Worm (Caenorhabditis elegans) whole organism, mixed stage, embryonic: ENCODE results near the gene dnj-19.

Experiments used
- M03D4.4 ChIP-seq: sonication (generic microtip); optimal IDR thresholded peaks from 2 replicates; lab custom pipeline; 2017; ENCODE audit warnings: mild to moderate bottlenecking, missing genetic modification characterization, missing compliant biosample characterization
- bed-3 ChIP-seq: fragments of 200-800 bp; sonication (Bioruptor generic); optimal IDR thresholded peaks from 3 replicates; lab custom pipeline; 2018; ENCODE audit warnings: mild to moderate bottlenecking, missing genetic modification characterization, moderate library complexity, missing compliant biosample characterization
- blmp-1 ChIP-seq: fragments of 150-350 bp; optimal IDR thresholded peaks from 2 replicates; lab custom pipeline; 2014; ENCODE audit warnings: missing biosample characterization, missing genetic modification characterization
- ceh-39 ChIP-seq: fragments of 150-350 bp; optimal IDR thresholded peaks from 2 replicates; lab custom pipeline; 2014; ENCODE audit warnings: missing biosample characterization, missing genetic modification characterization
- ceh-43 ChIP-seq: fragments of 200-800 bp; sonication (Bioruptor generic); optimal IDR thresholded peaks from 2 replicates; lab custom pipeline; 2018; ENCODE audit warnings: mild to moderate bottlenecking, missing genetic modification characterization, moderate library complexity, missing compliant biosample characterization
- ceh-83 ChIP-seq: fragments of 200-800 bp; sonication (Bioruptor generic); optimal IDR thresholded peaks from 2 replicates; lab custom pipeline; 2018; ENCODE audit warnings: mild to moderate bottlenecking, missing genetic modification characterization, missing compliant biosample characterization
- ces-1 ChIP-seq: fragments of 150-350 bp; optimal IDR thresholded peaks from 2 replicates; lab custom pipeline; 2014; ENCODE audit warnings: missing biosample characterization, missing genetic modification reagents, missing genetic modification characterization
- cnd-1 ChIP-seq: fragments of 200-800 bp; sonication (Bioruptor generic); optimal IDR thresholded peaks from 2 replicates; lab custom pipeline; 2018; ENCODE audit warnings: mild to moderate bottlenecking, missing genetic modification characterization, missing compliant biosample characterization
- drap-1 ChIP-seq: fragments of 200-800 bp; sonication (Bioruptor generic); optimal IDR thresholded peaks from 3 replicates; lab custom pipeline; 2018; ENCODE audit warnings: mild to moderate bottlenecking, missing genetic modification characterization, missing compliant biosample characterization
- elt-1 ChIP-seq: sonication (generic microtip); optimal IDR thresholded peaks from 2 replicates; lab custom pipeline; 2017; ENCODE audit warnings: missing genetic modification characterization, mild to moderate bottlenecking, missing compliant biosample characterization, antibody characterized with exemption, moderate library complexity, borderline replicate concordance; ENCODE audit not compliant: insufficient read depth
- elt-3 ChIP-seq: fragments of 150-350 bp; optimal IDR thresholded peaks from 2 replicates; lab custom pipeline; 2014; ENCODE audit warnings: missing biosample characterization, missing genetic modification characterization
- flh-1 ChIP-seq: fragments of 200-800 bp; sonication (Bioruptor generic); optimal IDR thresholded peaks from 2 replicates; lab custom pipeline; 2018; ENCODE audit warnings: mild to moderate bottlenecking, missing genetic modification characterization, moderate library complexity, missing compliant biosample characterization
- ham-2 ChIP-seq: fragments of 200-800 bp; sonication (Bioruptor generic); optimal IDR thresholded peaks from 2 replicates; lab custom pipeline; 2018; ENCODE audit warnings: mild to moderate bottlenecking, missing genetic modification characterization, missing compliant biosample characterization
- hlh-1 ChIP-seq: fragments of 150-350 bp; optimal IDR thresholded peaks from 2 replicates; lab custom pipeline; 2014; ENCODE audit warnings: missing biosample characterization, missing genetic modification reagents, missing genetic modification characterization
- lin-13 ChIP-seq: fragments of 150-350 bp; optimal IDR thresholded peaks from 2 replicates; lab custom pipeline; 2014; ENCODE audit warnings: missing biosample characterization, missing genetic modification characterization
- lin-32 ChIP-seq: fragments of 200-800 bp; sonication (Bioruptor generic); optimal IDR thresholded peaks from 2 replicates; lab custom pipeline; 2018; ENCODE audit warnings: mild to moderate bottlenecking, missing genetic modification characterization, missing compliant biosample characterization
- lsy-2 ChIP-seq: fragments of 150-350 bp; optimal IDR thresholded peaks from 2 replicates; lab custom pipeline; 2014; ENCODE audit warnings: missing biosample characterization, missing genetic modification characterization
- mab-5 ChIP-seq: fragments of 150-350 bp; optimal IDR thresholded peaks from 2 replicates; lab custom pipeline; 2014; ENCODE audit warnings: missing biosample characterization, missing genetic modification characterization
- mep-1 ChIP-seq: fragments of 150-350 bp; optimal IDR thresholded peaks from 2 replicates; lab custom pipeline; 2017; ENCODE audit warnings: missing biosample characterization, missing genetic modification reagents, missing genetic modification characterization, inconsistent platforms
- mls-2 ChIP-seq: sonication (generic microtip); optimal IDR thresholded peaks from 2 replicates; lab custom pipeline; 2016; ENCODE audit warnings: mild to moderate bottlenecking, missing genetic modification characterization, moderate library complexity, missing compliant biosample characterization
- nhr-12 ChIP-seq: fragments of 150-350 bp; optimal IDR thresholded peaks from 2 replicates; lab custom pipeline; 2014; ENCODE audit warnings: missing biosample characterization, missing genetic modification characterization
- nhr-2 ChIP-seq: fragments of 150-350 bp; optimal IDR thresholded peaks from 2 replicates; lab custom pipeline; 2014; ENCODE audit warnings: missing biosample characterization, missing genetic modification characterization
- nhr-237 ChIP-seq: fragments of 150-350 bp; optimal IDR thresholded peaks from 2 replicates; lab custom pipeline; 2014; ENCODE audit warnings: missing biosample characterization, missing genetic modification characterization
- nhr-28 ChIP-seq: fragments of 150-350 bp; optimal IDR thresholded peaks from 2 replicates; lab custom pipeline; 2014; ENCODE audit warnings: missing biosample characterization, missing genetic modification characterization
- nhr-76 ChIP-seq: sonication (generic microtip); optimal IDR thresholded peaks from 2 replicates; lab custom pipeline; 2017; ENCODE audit warnings: missing biosample characterization, missing genetic modification characterization
- pha-4 ChIP-seq: fragments of 150-350 bp; optimal IDR thresholded peaks from 2 replicates; lab custom pipeline; 2018; ENCODE audit warnings: missing biosample characterization, missing genetic modification reagents, missing genetic modification characterization
- sem-2 ChIP-seq: fragments of 200-800 bp; sonication (Bioruptor generic); optimal IDR thresholded peaks from 2 replicates; lab custom pipeline; 2018; ENCODE audit warnings: mild to moderate bottlenecking, missing genetic modification characterization, missing compliant biosample characterization
- snpc-4 ChIP-seq: fragments of 150-350 bp; optimal IDR thresholded peaks from 2 replicates; lab custom pipeline; 2014; ENCODE audit warnings: missing biosample characterization, missing genetic modification characterization
- sptf-1 ChIP-seq: sonication (generic microtip); optimal IDR thresholded peaks from 2 replicates; lab custom pipeline; 2017; ENCODE audit warnings: mild to moderate bottlenecking, missing genetic modification characterization, moderate library complexity, missing compliant biosample characterization
- tbx-8 ChIP-seq: fragments of 200-800 bp; sonication (Bioruptor generic); optimal IDR thresholded peaks from 2 replicates; lab custom pipeline; 2018; ENCODE audit warnings: mild to moderate bottlenecking, missing genetic modification characterization, moderate library complexity, missing compliant biosample characterization
- unc-120 ChIP-seq: sonication (generic microtip); optimal IDR thresholded peaks from 2 replicates; lab custom pipeline; 2017; ENCODE audit warnings: missing genetic modification characterization, missing compliant biosample characterization; ENCODE audit not compliant: poor library complexity, severe bottlenecking
- unc-39 ChIP-seq: fragments of 150-350 bp; optimal IDR thresholded peaks from 2 replicates; lab custom pipeline; 2014; ENCODE audit warnings: missing biosample characterization, missing genetic modification characterization
- unc-62 ChIP-seq: fragments of 150-350 bp; optimal IDR thresholded peaks from 2 replicates; lab custom pipeline; 2014; ENCODE audit warnings: missing biosample characterization, missing genetic modification reagents, missing genetic modification characterization
- zip-8 ChIP-seq: fragments of 150-350 bp; optimal IDR thresholded peaks from 2 replicates; lab custom pipeline; 2014; ENCODE audit warnings: missing biosample characterization, missing genetic modification characterization
- ztf-11 ChIP-seq: fragments of 150-350 bp; optimal IDR thresholded peaks from 2 replicates; lab custom pipeline; 2014; ENCODE audit warnings: missing biosample characterization, missing genetic modification characterization

Gene dnj-19

ce11 chrV:5504807-5505442 is at the start of gene dnj-19, which contains the start of gene nhr-47:
Gene dnj-19 (minus strand): TSS chrV:5504857.
Gene nhr-47 (plus strand): TSS chrV:5505253.
- TF ChIP-seq nhr-28 (tag; lab: Kevin White, UChicago) (no peak), ceh-43 (peak; percentile 68), snpc-4 (tag; lab: Kevin White, UChicago) (no peak), sem-2 (GFP tag; lab: Kevin White, UChicago) (peak; percentile 28), mls-2 (tag; lab: Kevin White, UChicago) (peak; percentile 76), mab-5 (no peak), pha-4 (peak; percentile 84), nhr-12 (peak; percentile 13), hlh-1 (tag; lab: Kevin White, UChicago) (peak; percentile 7), lsy-2 (tag; lab: Kevin White, UChicago) (peak; percentile 72), flh-1 (GFP tag; lab: Kevin White, UChicago) (no peak), ces-1 (GFP tag; lab: Kevin White, UChicago) (peak; percentile 45), unc-62 (GFP tag; lab: Kevin White, UChicago) (peak; percentile 19), unc-120 (tag; lab: Kevin White, UChicago) (peak; percentile 65), M03D4.4 (tag; lab: Kevin White, UChicago) (peak; percentile 65), cnd-1 (tag; lab: Kevin White, UChicago) (peak; percentile 81), blmp-1 (tag; lab: Kevin White, UChicago) (no peak), unc-39 (tag; lab: Kevin White, UChicago) (no peak), drap-1 (GFP tag; lab: Kevin White, UChicago) (peak; percentile 72), nhr-237 (tag; lab: Kevin White, UChicago) (peak; percentile 70), nhr-2 (tag; lab: Kevin White, UChicago) (no peak), lin-32 (GFP tag; lab: Kevin White, UChicago) (peak; percentile 37), sptf-1 (tag; lab: Kevin White, UChicago) (peak; percentile 90), ham-2 (no peak), ceh-39 (tag; lab: Kevin White, UChicago) (peak; percentile 65), mep-1 (tag; lab: Kevin White, UChicago) (peak; percentile 89), elt-3 (tag; lab: Kevin White, UChicago) (no peak), elt-1 (tag; lab: Kevin White, UChicago) (no peak), nhr-76 (tag; lab: Kevin White, UChicago) (no peak), lin-13 (tag; lab: Kevin White, UChicago) (peak; percentile 95), bed-3 (GFP tag; lab: Kevin White, UChicago) (peak; percentile 51), ztf-11 (tag; lab: Kevin White, UChicago) (peak; percentile 5), ceh-83 (no peak), tbx-8 (GFP tag; lab: Kevin White, UChicago) (peak; percentile 14), zip-8 (tag; lab: Kevin White, UChicago) (no peak)

ce11 chrV:5548497-5548896 is 43.8 kb upstream of the dnj-19 start:
- TF ChIP-seq flh-1 (GFP tag; lab: Kevin White, UChicago): no peak
- TF ChIP-seq drap-1 (GFP tag; lab: Kevin White, UChicago): no peak
- peak; percentile 75 for TF ChIP-seq zip-8 (tag; lab: Kevin White, UChicago)
- no peak for TF ChIP-seq ces-1 (GFP tag; lab: Kevin White, UChicago)
- no peak for TF ChIP-seq ceh-39 (tag; lab: Kevin White, UChicago)
- no peak for TF ChIP-seq hlh-1 (tag; lab: Kevin White, UChicago)

ce11 chrV:5548051-5548450 is 43.4 kb upstream of the dnj-19 start, which contains the start of gene ugt-48:
Gene ugt-48 (minus strand): TSS chrV:5548062.
- TF ChIP-seq cnd-1 (tag; lab: Kevin White, UChicago) (no peak), ces-1 (GFP tag; lab: Kevin White, UChicago) (no peak), sptf-1 (tag; lab: Kevin White, UChicago) (no peak), flh-1 (GFP tag; lab: Kevin White, UChicago) (no peak), snpc-4 (tag; lab: Kevin White, UChicago) (no peak), nhr-2 (tag; lab: Kevin White, UChicago) (no peak), hlh-1 (tag; lab: Kevin White, UChicago) (no peak), unc-39 (tag; lab: Kevin White, UChicago) (no peak), blmp-1 (tag; lab: Kevin White, UChicago) (no peak), ceh-43 (no peak), unc-62 (GFP tag; lab: Kevin White, UChicago) (no peak), mab-5 (no peak), mep-1 (tag; lab: Kevin White, UChicago) (no peak), M03D4.4 (tag; lab: Kevin White, UChicago) (no peak), zip-8 (tag; lab: Kevin White, UChicago) (no peak)
- TF ChIP-seq, all 35 proteins: peak for 0
